Worm (Caenorhabditis elegans): ENCODE measurements around the gene T05A8.1.
"Not testable (repeated sequence)": the region's sequence is repeated elsewhere in the genome, so short reads cannot be mapped to it uniquely, and the experiment has no call there.

Gene T05A8.1

ce11 chrII:2702757-2703156 is 7.1 kb downstream of the T05A8.1 start, which contains the start of gene sri-60:
sri-60 (minus strand) TSS chrII:2702857.
- TF ChIP-seq nhr-77 (tag; optimal IDR thresholded peaks at IDR 0.05) (no peak), ama-1 (optimal IDR thresholded peaks at IDR 0.05) (no peak), elt-3 (tag; optimal IDR thresholded peaks at IDR 0.05) (no peak), fos-1 (tag; optimal IDR thresholded peaks at IDR 0.05) (no peak), ceh-28 (tag; optimal IDR thresholded peaks at IDR 0.05) (no peak), egl-5 (tag; optimal IDR thresholded peaks at IDR 0.05) (no peak), lin-15B (tag; optimal IDR thresholded peaks at IDR 0.05) (no peak), tbx-2 (tag; optimal IDR thresholded peaks at IDR 0.05) (no peak), nhr-237 (tag; optimal IDR thresholded peaks at IDR 0.05) (no peak), nhr-12 (tag; optimal IDR thresholded peaks at IDR 0.05) (no peak), jun-1 (tag; optimal IDR thresholded peaks at IDR 0.05) (no peak), ceh-16 (tag; optimal IDR thresholded peaks at IDR 0.05) (no peak)

DNA sequence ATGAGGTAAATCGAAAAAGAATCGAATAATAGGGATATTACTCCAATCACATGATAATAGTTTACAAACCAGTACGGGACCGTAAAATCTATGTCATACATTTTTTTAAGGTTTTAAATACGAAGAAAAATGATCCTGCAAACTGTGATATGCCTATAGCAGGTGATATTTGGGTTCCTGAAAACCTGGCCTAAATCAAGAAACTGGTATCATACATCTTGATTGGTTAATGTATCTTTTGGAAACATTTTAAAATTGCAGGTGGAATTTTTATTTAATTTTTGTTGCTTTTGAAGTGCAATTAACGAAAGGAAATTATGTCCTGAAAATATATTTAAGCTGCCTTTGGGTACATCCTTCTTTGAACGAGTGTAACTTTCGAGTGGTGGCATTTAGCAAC is 9.6 kb downstream of the T05A8.1 start, which contains the start of gene sri-61:
Gene sri-61, minus strand, starts transcription at position 101 of the 400 bp plus-strand sequence.
- TF ChIP-seq eor-1 (tag; optimal IDR thresholded peaks at IDR 0.05) = no peak
- TF ChIP-seq lsy-12 (tag; optimal IDR thresholded peaks at IDR 0.05) = no peak
- TF ChIP-seq lin-39 (tag; optimal IDR thresholded peaks at IDR 0.05) = no peak
- TF ChIP-seq nhr-12 (tag; optimal IDR thresholded peaks at IDR 0.05) = no peak

DNA sequence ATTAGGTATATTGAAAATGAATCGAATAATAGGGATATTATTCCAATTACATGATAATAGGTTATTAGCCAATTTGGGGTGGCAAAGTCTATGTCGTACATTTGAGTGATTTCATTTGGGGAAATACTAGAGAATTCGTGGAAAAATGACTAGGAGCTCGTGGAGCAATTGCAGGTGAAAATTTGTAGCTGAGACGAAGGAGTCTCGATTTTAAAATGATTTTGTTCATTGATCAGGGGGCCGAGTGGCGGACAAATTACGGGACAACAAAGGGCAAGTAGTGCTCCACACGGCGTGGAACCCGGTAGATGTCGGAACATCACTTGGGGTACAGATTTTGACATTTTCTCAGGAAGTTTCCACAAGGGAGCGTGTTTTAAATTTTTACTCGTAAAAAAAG is 11.5 kb downstream of the T05A8.1 start, which contains the start of gene sri-62:
Gene sri-62, minus strand, starts transcription at position 101 of the 400 bp plus-strand sequence.
- TF ChIP-seq skn-1 (tag; optimal IDR thresholded peaks at IDR 0.05) (no peak), nhr-76 (tag; optimal IDR thresholded peaks at IDR 0.05) (no peak), unc-62 (GFP tag; optimal IDR thresholded peaks at IDR 0.05) (no peak), egl-5 (tag; optimal IDR thresholded peaks at IDR 0.05) (no peak), ceh-16 (tag; optimal IDR thresholded peaks at IDR 0.05) (no peak)

- TF ChIP-seq fkh-10 (GFP tag; optimal IDR thresholded peaks at IDR 0.05) (peak; percentile 56), ceh-82 (tag; optimal IDR thresholded peaks at IDR 0.05) (no peak)
Observed at ce11 chrII:2695079-2695478, 14.8 kb downstream of the T05A8.1 start.

ce11 chrII:2692476-2692875 is 17.4 kb downstream of the T05A8.1 start, which contains the start of gene set-11:
set-11 (minus strand) TSS chrII:2692576.
- no peak for TF ChIP-seq fkh-2 (tag; optimal IDR thresholded peaks at IDR 0.05)
- TF ChIP-seq elt-2 (tag; optimal IDR thresholded peaks at IDR 0.05) = no peak
- TF ChIP-seq elt-3 (tag; optimal IDR thresholded peaks at IDR 0.05) = no peak
- TF ChIP-seq skn-1 (tag; optimal IDR thresholded peaks at IDR 0.05) = no peak
- TF ChIP-seq ama-1 (optimal IDR thresholded peaks at IDR 0.05) = no peak
- TF ChIP-seq ztf-4 (tag; optimal IDR thresholded peaks at IDR 0.05) = no peak
- TF ChIP-seq ceh-82 (tag; optimal IDR thresholded peaks at IDR 0.05) = no peak
- no peak for TF ChIP-seq nhr-23 (tag; optimal IDR thresholded peaks at IDR 0.05)
- no peak for TF ChIP-seq aly-2 (tag; optimal IDR thresholded peaks at IDR 0.05)
- no peak for TF ChIP-seq ceh-16 (tag; optimal IDR thresholded peaks at IDR 0.05)
- TF ChIP-seq nhr-25 (tag; optimal IDR thresholded peaks at IDR 0.05) = no peak
- no peak for TF ChIP-seq nhr-43 (tag; optimal IDR thresholded peaks at IDR 0.05; ENCODE audit: poor library complexity, severe bottlenecking)
- no peak for TF ChIP-seq nhr-237 (tag; optimal IDR thresholded peaks at IDR 0.05)
- no peak for TF ChIP-seq snpc-4 (tag; optimal IDR thresholded peaks at IDR 0.05)
- no peak for TF ChIP-seq tbx-2 (tag; optimal IDR thresholded peaks at IDR 0.05)

DNA sequence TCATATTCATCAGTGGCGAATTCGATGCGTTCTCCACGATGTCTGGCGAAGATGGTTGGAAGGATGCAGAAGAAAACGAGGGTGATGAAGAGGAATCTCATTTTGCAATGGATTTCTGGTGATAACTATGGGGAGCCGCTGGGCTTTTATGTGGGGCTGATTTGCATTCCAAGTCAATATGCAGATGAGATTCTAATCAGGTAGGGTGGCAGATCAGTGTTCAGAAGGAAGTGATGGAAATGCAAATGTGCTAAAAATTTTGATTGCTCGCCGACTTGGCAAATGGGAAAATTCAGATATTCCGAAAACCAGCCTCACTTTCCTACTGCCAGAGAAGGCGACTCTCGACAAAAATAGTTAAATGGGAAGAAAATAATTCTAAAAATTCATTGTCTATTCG is 19.8 kb downstream of the T05A8.1 start, which contains the start of gene nspf-3:
Gene nspf-3, minus strand, starts transcription at position 101 of the 400 bp plus-strand sequence.
- TF ChIP-seq fos-1 (tag; optimal IDR thresholded peaks at IDR 0.05) = no peak

ce11 chrII:2688616-2689015 is 21.2 kb downstream of the T05A8.1 start, which contains the start of gene nspf-2:
nspf-2 (plus strand) TSS chrII:2688916.
- TF ChIP-seq aly-2, nhr-12, R02D3.7 (tag; optimal IDR thresholded peaks at IDR 0.05): not testable (repeated sequence)
